Worm (Caenorhabditis elegans) whole organism, dauer: Measurements from ENCODE around the gene F54D12.2.
"Not testable (repeated sequence)": the region's sequence is repeated elsewhere in the genome, so short reads cannot be mapped to it uniquely, and the experiment has no call there.

ENCODE experiments used
- unc-62 ChIP-seq: sonication (generic microtip); optimal IDR thresholded peaks from 2 replicates; lab custom pipeline; 2017; ENCODE audit warnings: missing biosample characterization, missing genetic modification reagents, missing genetic modification characterization

The F54D12.2 gene

DNA sequence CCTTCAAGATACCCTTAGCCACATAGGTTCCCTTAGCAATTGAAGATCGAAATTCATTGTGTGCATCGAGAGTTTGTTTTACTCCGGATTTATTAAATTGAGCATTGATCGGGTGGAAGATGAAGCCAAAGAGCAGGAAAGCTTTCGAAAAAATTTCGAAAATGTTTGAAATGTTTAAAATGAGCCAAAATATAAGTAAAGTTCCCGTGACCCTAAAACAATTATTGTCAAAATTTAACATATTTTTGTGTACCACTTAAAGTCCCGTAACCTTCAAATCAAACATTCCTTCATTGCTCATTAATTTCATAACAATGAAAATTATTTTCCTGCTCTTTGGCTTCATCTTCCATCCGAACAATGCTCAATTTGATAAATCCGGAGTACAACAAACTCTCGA is 46.4 kb downstream of the F54D12.2 start, which contains the start of gene scl-17:
Gene scl-17, plus strand, starts transcription at position 301 of the 400 bp plus-strand sequence.
- TF ChIP-seq unc-62, result no peak

DNA sequence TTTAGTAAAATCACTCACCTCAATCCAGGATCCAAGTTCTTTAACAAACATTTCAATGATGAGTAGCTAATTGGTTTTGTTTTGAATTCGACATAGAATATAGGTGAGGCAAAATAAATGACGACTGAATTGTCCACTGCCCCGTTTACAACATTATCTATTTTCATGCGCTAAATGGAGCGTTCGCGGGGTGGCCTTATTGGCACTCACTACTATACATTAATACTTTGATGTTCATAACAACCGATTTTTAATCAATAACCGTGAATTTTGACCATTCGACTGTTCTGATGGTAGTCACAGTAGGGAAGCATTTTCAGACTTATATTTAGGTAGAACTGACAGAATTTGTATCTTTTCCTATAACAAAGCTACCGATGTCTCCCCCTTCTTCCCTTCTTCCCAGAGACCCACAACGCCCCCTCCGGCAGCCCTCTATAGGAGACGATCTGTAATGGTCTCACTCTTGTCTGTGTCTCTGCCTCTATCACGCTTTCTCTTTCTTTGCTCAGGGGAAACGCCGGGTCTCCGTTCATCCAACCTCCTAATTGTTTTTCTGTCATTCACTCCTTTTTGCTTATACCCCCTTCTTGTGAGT is 48.3 kb downstream of the F54D12.2 start, which contains the start of gene Y51H7C.12:
Gene Y51H7C.12, minus strand, starts transcription at position 51 of the 598 bp plus-strand sequence.
- not testable (repeated sequence) for TF ChIP-seq unc-62
